Fruit fly (Drosophila melanogaster) whole organism, prepupa: ENCODE data around the gene Shawl.

Source experiments
- CG10631 ChIP-seq: fragments of 200-800 bp; sonication (Bioruptor generic); optimal IDR thresholded peaks from 2 replicates; lab custom pipeline; 2016; ENCODE audit warnings: missing biosample characterization, missing genetic modification characterization
- CG10669 ChIP-seq: fragments of 200-800 bp; sonication (Bioruptor generic); optimal IDR thresholded peaks from 3 replicates; lab custom pipeline; 2018; ENCODE audit warnings: missing biosample characterization, mild to moderate bottlenecking, missing genetic modification characterization, moderate library complexity
- CG11294 ChIP-seq: fragments of 200-800 bp; sonication (Bioruptor generic); IDR thresholded peaks from 2 replicates; pipeline ENCODE4 v1.3.6; 2022; ENCODE audit warnings: missing biosample characterization, missing genetic modification characterization
- CG15336 ChIP-seq: fragments of 200-800 bp; sonication (Bioruptor generic); IDR thresholded peaks from 2 replicates; pipeline ENCODE4 v1.3.6; 2022; ENCODE audit warnings: missing biosample characterization, missing genetic modification characterization
- CG1621 ChIP-seq: fragments of 200-800 bp; sonication (Bioruptor generic); optimal IDR thresholded peaks from 3 replicates; lab custom pipeline; 2018; ENCODE audit warnings: missing biosample characterization, mild to moderate bottlenecking, missing genetic modification characterization
- CG3032 ChIP-seq: fragments of 200-800 bp; optimal IDR thresholded peaks from 2 replicates; lab custom pipeline; 2019; ENCODE audit warnings: missing biosample characterization, mild to moderate bottlenecking, missing genetic modification characterization, moderate library complexity
- CG31627 ChIP-seq: fragments of 200-800 bp; sonication (Bioruptor generic); optimal IDR thresholded peaks from 3 replicates; lab custom pipeline; 2016; ENCODE audit warnings: missing biosample characterization, missing genetic modification characterization
- CG34406 ChIP-seq: fragments of 200-800 bp; sonication (Bioruptor generic); optimal IDR thresholded peaks from 3 replicates; lab custom pipeline; 2016; ENCODE audit warnings: missing biosample characterization, missing genetic modification characterization
- CG3919 ChIP-seq: fragments of 200-800 bp; sonication (Bioruptor generic); optimal IDR thresholded peaks from 3 replicates; lab custom pipeline; 2016; ENCODE audit warnings: missing biosample characterization, missing genetic modification characterization
- CG4318 ChIP-seq: fragments of 200-800 bp; sonication (Bioruptor generic); optimal IDR thresholded peaks from 3 replicates; lab custom pipeline; 2017; ENCODE audit warnings: missing biosample characterization, mild to moderate bottlenecking, missing genetic modification characterization
- CG6163 ChIP-seq: fragments of 200-800 bp; sonication (Bioruptor generic); IDR thresholded peaks from 3 replicates; pipeline ENCODE4 v1.3.6; 2022; ENCODE audit warnings: missing biosample characterization, missing genetic modification characterization
- CG6276 ChIP-seq: fragments of 200-800 bp; sonication (Bioruptor generic); optimal IDR thresholded peaks from 2 replicates; lab custom pipeline; 2017; ENCODE audit warnings: missing biosample characterization, mild to moderate bottlenecking, missing genetic modification characterization
- CG6792 ChIP-seq: fragments of 200-800 bp; sonication (Bioruptor generic); optimal IDR thresholded peaks from 3 replicates; lab custom pipeline; 2016; ENCODE audit warnings: missing biosample characterization, missing genetic modification characterization
- CG6808 ChIP-seq: fragments of 200-800 bp; sonication (Bioruptor generic); optimal IDR thresholded peaks from 3 replicates; lab custom pipeline; 2017; ENCODE audit warnings: missing biosample characterization, missing genetic modification characterization, mild to moderate bottlenecking, moderate library complexity, missing genetic modification reagents
- CG6854 ChIP-seq: fragments of 200-800 bp; sonication (Bioruptor generic); optimal IDR thresholded peaks from 2 replicates; lab custom pipeline; 2017; ENCODE audit warnings: missing biosample characterization, mild to moderate bottlenecking, missing genetic modification characterization
- CG7368 ChIP-seq: fragments of 200-800 bp; sonication (Bioruptor generic); optimal IDR thresholded peaks from 3 replicates; lab custom pipeline; 2016; ENCODE audit warnings: missing biosample characterization, missing genetic modification characterization
- CG8119 ChIP-seq: fragments of 200-800 bp; sonication (Bioruptor generic); IDR thresholded peaks from 3 replicates; pipeline ENCODE4 v1.3.6; 2022; ENCODE audit warnings: missing biosample characterization, missing genetic modification characterization
- CG8319 ChIP-seq: fragments of 200-800 bp; sonication (Bioruptor generic); optimal IDR thresholded peaks from 3 replicates; lab custom pipeline; 2016; ENCODE audit warnings: missing biosample characterization, missing genetic modification characterization
- CG8632 ChIP-seq: fragments of 200-800 bp; sonication (Bioruptor generic); optimal IDR thresholded peaks from 3 replicates; lab custom pipeline; 2016; ENCODE audit warnings: missing biosample characterization, missing genetic modification characterization
- Eip75B ChIP-seq: fragments of 200-800 bp; sonication (Bioruptor generic); optimal IDR thresholded peaks from 3 replicates; lab custom pipeline; 2016; ENCODE audit warnings: missing biosample characterization, missing genetic modification characterization
- Eip78C ChIP-seq: fragments of 200-800 bp; sonication (Bioruptor generic); peaks from one replicate; lab custom pipeline; 2016; ENCODE audit warnings: missing biosample characterization, missing genetic modification characterization
- Eip93F ChIP-seq: fragments of 200-800 bp; sonication (Bioruptor generic); optimal IDR thresholded peaks from 2 replicates; lab custom pipeline; 2016; ENCODE audit warnings: missing biosample characterization, mild to moderate bottlenecking, missing genetic modification characterization
- Ets21C ChIP-seq: fragments of 200-800 bp; sonication (Bioruptor generic); optimal IDR thresholded peaks from 3 replicates; lab custom pipeline; 2016; ENCODE audit warnings: missing biosample characterization, missing genetic modification characterization
- Ets96B ChIP-seq: fragments of 200-800 bp; optimal IDR thresholded peaks from 2 replicates; lab custom pipeline; 2019; ENCODE audit warnings: missing biosample characterization, mild to moderate bottlenecking, missing genetic modification characterization, moderate library complexity
- Gug ChIP-seq: fragments of 200-800 bp; sonication (Bioruptor generic); IDR thresholded peaks from 2 replicates; pipeline ENCODE4 v1.3.6; 2022; ENCODE audit warnings: missing biosample characterization, missing genetic modification characterization
- Hr38 ChIP-seq: sonication (Bioruptor generic); optimal IDR thresholded peaks from 2 replicates; lab custom pipeline; 2016; ENCODE audit warnings: missing biosample characterization, missing genetic modification characterization
- Hr39 ChIP-seq: fragments of 200-800 bp; sonication (Bioruptor generic); optimal IDR thresholded peaks from 2 replicates; lab custom pipeline; 2016; ENCODE audit warnings: missing biosample characterization, missing genetic modification characterization
- Hr4 ChIP-seq: fragments of 200-800 bp; sonication (Bioruptor generic); optimal IDR thresholded peaks from 3 replicates; lab custom pipeline; 2016; ENCODE audit warnings: missing biosample characterization, missing genetic modification characterization
- Lpt ChIP-seq: fragments of 200-800 bp; sonication (Bioruptor generic); optimal IDR thresholded peaks from 3 replicates; lab custom pipeline; 2016; ENCODE audit warnings: missing biosample characterization, missing genetic modification characterization
- Met ChIP-seq: fragments of 200-800 bp; sonication (Bioruptor generic); optimal IDR thresholded peaks from 3 replicates; lab custom pipeline; 2016; ENCODE audit warnings: missing biosample characterization, missing genetic modification characterization
- OdsH ChIP-seq: fragments of 200-800 bp; sonication (Bioruptor generic); optimal IDR thresholded peaks from 3 replicates; lab custom pipeline; 2016; ENCODE audit warnings: missing biosample characterization, missing genetic modification characterization
- Smox ChIP-seq: fragments of 200-800 bp; sonication (Bioruptor generic); optimal IDR thresholded peaks from 3 replicates; lab custom pipeline; 2016; ENCODE audit warnings: missing biosample characterization, missing genetic modification characterization
- Sox102F ChIP-seq: fragments of 200-800 bp; sonication (Bioruptor generic); optimal IDR thresholded peaks from 2 replicates; lab custom pipeline; 2016; ENCODE audit warnings: missing biosample characterization, mild to moderate bottlenecking, missing genetic modification characterization
- Sox14 ChIP-seq: fragments of 200-800 bp; sonication (Bioruptor generic); optimal IDR thresholded peaks from 3 replicates; lab custom pipeline; 2016; ENCODE audit warnings: missing biosample characterization, missing genetic modification characterization
- acj6 ChIP-seq: fragments of 200-800 bp; sonication (Bioruptor generic); optimal IDR thresholded peaks from 3 replicates; lab custom pipeline; 2016; ENCODE audit warnings: missing biosample characterization, missing genetic modification characterization
- cyc ChIP-seq: fragments of 200-800 bp; sonication (Bioruptor generic); optimal IDR thresholded peaks from 3 replicates; lab custom pipeline; 2016; ENCODE audit warnings: missing biosample characterization, missing genetic modification characterization
- dsx ChIP-seq: fragments of 200-800 bp; optimal IDR thresholded peaks from 3 replicates; lab custom pipeline; 2019; ENCODE audit warnings: missing biosample characterization, mild to moderate bottlenecking, missing genetic modification characterization, moderate library complexity; ENCODE audit not compliant: poor library complexity, severe bottlenecking
- eg ChIP-seq: fragments of 200-800 bp; sonication (Bioruptor generic); IDR thresholded peaks from 3 replicates; pipeline ENCODE4 v1.3.6; 2022; ENCODE audit warnings: missing biosample characterization, missing genetic modification characterization
- esn ChIP-seq: fragments of 200-800 bp; sonication (Bioruptor generic); optimal IDR thresholded peaks from 2 replicates; lab custom pipeline; 2016; ENCODE audit warnings: missing biosample characterization, mild to moderate bottlenecking, missing genetic modification characterization, moderate library complexity
- fkh ChIP-seq: fragments of 200-800 bp; sonication (Bioruptor generic); optimal IDR thresholded peaks from 3 replicates; lab custom pipeline; 2017; ENCODE audit warnings: missing biosample characterization, mild to moderate bottlenecking, missing genetic modification characterization, moderate library complexity
- net ChIP-seq: fragments of 200-800 bp; sonication (Bioruptor generic); optimal IDR thresholded peaks from 3 replicates; lab custom pipeline; 2016; ENCODE audit warnings: missing biosample characterization, missing genetic modification characterization
- pdm3 ChIP-seq: fragments of 200-800 bp; sonication (Bioruptor generic); optimal IDR thresholded peaks from 3 replicates; lab custom pipeline; 2016; ENCODE audit warnings: missing biosample characterization, missing genetic modification characterization
- ss ChIP-seq, 2 experiments: fragments of 200-800 bp; sonication (Bioruptor generic); optimal IDR thresholded peaks; 2 replicates in 1 of 2; 3 replicates in 1 of 2; lab custom pipeline; 2017 to 2018; ENCODE audit warnings: mild to moderate bottlenecking in 2 of 2, missing biosample characterization in 2 of 2, missing genetic modification characterization in 2 of 2, moderate library complexity in 1 of 2
- topi ChIP-seq: fragments of 200-800 bp; sonication (Bioruptor generic); optimal IDR thresholded peaks from 3 replicates; lab custom pipeline; 2016; ENCODE audit warnings: missing biosample characterization, missing genetic modification characterization

Gene Shawl

DNA sequence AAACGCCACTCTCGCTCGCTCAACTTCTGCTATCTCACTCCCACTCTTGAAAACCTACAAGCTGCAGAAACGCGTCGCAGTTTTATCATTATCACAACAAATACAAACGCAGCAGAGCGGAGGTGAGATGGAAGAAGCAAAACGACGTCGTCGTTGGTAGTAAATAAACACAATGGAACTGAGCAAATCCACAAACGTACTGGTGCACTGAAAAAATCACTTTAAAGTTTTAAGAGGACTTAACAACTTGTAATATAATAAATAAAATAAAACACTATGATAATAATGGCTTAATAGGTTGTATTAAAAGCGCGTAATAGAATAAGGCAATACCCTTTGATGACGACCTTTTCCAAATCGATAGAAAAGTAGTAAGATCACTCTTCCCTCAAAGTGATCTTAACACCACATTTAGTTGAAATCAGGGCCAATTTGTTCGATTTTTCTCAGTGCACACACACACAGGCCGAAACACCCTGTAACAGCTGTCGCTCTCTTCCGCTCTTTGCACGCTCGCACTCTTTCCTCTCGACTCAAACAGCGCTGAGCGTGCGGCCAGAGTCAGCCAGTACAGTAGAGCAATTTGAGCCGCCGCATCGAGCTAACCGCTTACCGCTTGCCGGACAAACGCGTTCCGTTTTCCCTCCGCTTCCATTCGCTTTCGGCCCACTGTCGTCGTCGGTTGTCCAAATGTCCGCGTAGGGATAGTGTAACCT, 34.5 kb upstream of the Shawl start (continued):
- TF ChIP-seq acj6 (GFP tag; lab: Kevin White, UChicago) (peak; percentile 96), Ets96B (tag; lab: Kevin White, UChicago) (peak; percentile 95), topi (GFP tag; lab: Kevin White, UChicago) (peak; percentile 90), CG8319 (GFP tag; lab: Kevin White, UChicago) (peak; percentile 88), CG6792 (GFP tag; lab: Kevin White, UChicago) (peak; percentile 96), Lpt (GFP tag; lab: Kevin White, UChicago) (peak; percentile 93), Sox14 (GFP tag; lab: Kevin White, UChicago) (peak; percentile 96), CG8632 (GFP tag; lab: Kevin White, UChicago) (peak; percentile 93), Ets21C (GFP tag; lab: Kevin White, UChicago) (peak; percentile 84), pdm3 (GFP tag; lab: Kevin White, UChicago) (peak; percentile 87), cyc (peak; percentile 92), Hr4 (GFP tag; lab: Kevin White, UChicago) (peak; percentile 79)
- TF ChIP-seq, all 60 proteins: peak for 59

DNA sequence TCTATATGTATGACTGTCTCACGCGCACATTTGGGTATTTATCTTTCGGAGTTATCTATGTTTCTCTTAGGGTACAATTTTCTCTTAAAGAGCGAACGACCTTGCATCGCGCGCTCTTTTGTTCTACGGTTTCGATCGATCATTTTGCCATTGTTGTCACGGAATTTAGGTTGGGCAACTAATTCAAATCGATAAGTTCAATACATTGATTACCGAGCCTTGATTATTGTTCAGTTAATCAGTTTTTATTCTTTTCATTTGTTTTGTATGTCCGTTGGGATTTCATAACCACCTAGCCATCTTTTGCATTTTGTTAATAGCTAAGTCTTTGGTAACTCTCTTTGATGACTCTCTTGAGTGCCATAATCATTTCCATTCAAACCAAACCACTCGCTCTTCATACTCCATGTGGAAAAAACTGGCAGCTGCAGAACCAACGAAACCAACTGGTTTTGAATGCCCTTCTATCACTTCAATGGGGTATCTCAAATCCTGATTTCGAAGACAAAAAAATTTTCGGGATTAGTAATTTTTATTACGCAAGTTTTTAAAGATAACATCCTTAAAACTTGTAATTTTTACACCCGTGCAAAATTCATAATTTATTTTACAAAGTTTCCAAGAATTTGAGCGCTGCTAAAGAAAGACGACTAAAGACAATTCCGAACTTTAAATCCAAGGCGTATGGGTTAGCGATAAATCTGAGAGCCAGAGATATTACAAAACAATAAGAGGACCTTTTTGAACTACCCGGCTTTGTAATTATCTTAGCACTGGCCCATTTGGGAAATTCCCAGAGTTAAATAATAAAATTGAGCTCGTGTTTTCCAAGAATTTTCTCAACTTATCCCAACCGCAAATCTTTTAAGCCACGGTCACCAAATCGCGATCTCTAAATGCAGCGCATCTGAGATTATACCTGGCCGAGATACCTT, 33.6 kb upstream of the Shawl start:
- TF ChIP-seq Hr39 (GFP tag; lab: Kevin White, UChicago): peak; percentile 57
- TF ChIP-seq CG34406 (GFP tag; lab: Kevin White, UChicago): no peak
- TF ChIP-seq ss (GFP tag; optimal IDR thresholded peaks at IDR 0.05; lab: Kevin White, UChicago): no peak
- TF ChIP-seq CG31627 (GFP tag; lab: Kevin White, UChicago): peak; percentile 39
- no peak for TF ChIP-seq Ets96B (tag; lab: Kevin White, UChicago)
- no peak for TF ChIP-seq pdm3 (GFP tag; lab: Kevin White, UChicago)
- TF ChIP-seq Hr38 (GFP tag; lab: Kevin White, UChicago): no peak
- TF ChIP-seq CG10669: no peak
- no peak for TF ChIP-seq CG8119 (GFP tag; lab: Robert Waterston, UW)
- TF ChIP-seq CG6854 (GFP tag; lab: Kevin White, UChicago): no peak
- no peak for TF ChIP-seq Lpt (GFP tag; lab: Kevin White, UChicago)
- TF ChIP-seq OdsH: peak; percentile 20
- TF ChIP-seq CG8632 (GFP tag; lab: Kevin White, UChicago): peak; percentile 50
- TF ChIP-seq Sox14 (GFP tag; lab: Kevin White, UChicago): no peak
- TF ChIP-seq Eip93F (GFP tag; lab: Kevin White, UChicago): no peak
- no peak for TF ChIP-seq CG1621 (tag; lab: Kevin White, UChicago)
- peak; percentile 25 for TF ChIP-seq Smox (GFP tag; lab: Kevin White, UChicago)
- TF ChIP-seq CG6792 (GFP tag; lab: Kevin White, UChicago): no peak
- TF ChIP-seq fkh (GFP tag; lab: Kevin White, UChicago): no peak
- no peak for TF ChIP-seq Gug (GFP tag; lab: Robert Waterston, UW)
- peak; percentile 73 for TF ChIP-seq esn (GFP tag; lab: Kevin White, UChicago)
- TF ChIP-seq net (GFP tag; lab: Kevin White, UChicago): no peak
- TF ChIP-seq Eip75B (GFP tag; lab: Kevin White, UChicago): peak; percentile 70
- peak; percentile 25 for TF ChIP-seq Met (GFP tag; lab: Kevin White, UChicago)
- no peak for TF ChIP-seq CG3032 (tag; lab: Kevin White, UChicago)
- peak; percentile 31 for TF ChIP-seq CG6808
- TF ChIP-seq acj6 (GFP tag; lab: Kevin White, UChicago): peak; percentile 9
- no peak for TF ChIP-seq dsx (GFP tag; lab: Kevin White, UChicago)
- TF ChIP-seq CG3919 (GFP tag; lab: Kevin White, UChicago): no peak
- no peak for TF ChIP-seq Sox102F (GFP tag; lab: Kevin White, UChicago)
- TF ChIP-seq CG4318 (GFP tag; lab: Kevin White, UChicago): peak; percentile 15
- no peak for TF ChIP-seq CG10631 (GFP tag; lab: Kevin White, UChicago)
- peak; percentile 1 for TF ChIP-seq cyc
- no peak for TF ChIP-seq CG8319 (GFP tag; lab: Kevin White, UChicago)
- TF ChIP-seq CG6276 (GFP tag; lab: Kevin White, UChicago): no peak
- no peak for TF ChIP-seq CG15336
- TF ChIP-seq Eip78C (GFP tag; lab: Kevin White, UChicago): peak; percentile 51
- TF ChIP-seq CG6163: no peak
- TF ChIP-seq Hr4 (GFP tag; lab: Kevin White, UChicago): peak; percentile 19
- peak; percentile 4; the same call in 2 of the 3 replicates for TF ChIP-seq eg
- no peak for TF ChIP-seq Ets21C (GFP tag; lab: Kevin White, UChicago)
- TF ChIP-seq topi (GFP tag; lab: Kevin White, UChicago): peak; percentile 60
- TF ChIP-seq CG7368: no peak
- TF ChIP-seq CG11294 (GFP tag; lab: Robert Waterston, UW): no peak
